Worm (Caenorhabditis elegans) whole organism, L1 larva: ENCODE measurements around the gene lact-4.

Source experiments
- F16B12.6 ChIP-seq: fragments of 150-350 bp; optimal IDR thresholded peaks from 2 replicates; lab custom pipeline; 2014; ENCODE audit warnings: missing biosample characterization, missing genetic modification characterization
- alr-1 ChIP-seq: fragments of 200-800 bp; sonication (Bioruptor generic); optimal IDR thresholded peaks from 2 replicates; lab custom pipeline; 2018; ENCODE audit warnings: borderline replicate concordance, mild to moderate bottlenecking, missing genetic modification characterization, missing compliant biosample characterization
- aly-2 ChIP-seq: fragments of 150-350 bp; optimal IDR thresholded peaks from 2 replicates; lab custom pipeline; 2014; ENCODE audit warnings: missing biosample characterization, missing genetic modification characterization
- blmp-1 ChIP-seq: fragments of 150-350 bp; optimal IDR thresholded peaks from 2 replicates; lab custom pipeline; 2014; ENCODE audit warnings: missing biosample characterization, missing genetic modification characterization
- ceh-88 ChIP-seq: fragments of 200-800 bp; sonication (Bioruptor generic); IDR thresholded peaks from 2 replicates; pipeline ENCODE4 v1.3.6; 2022; ENCODE audit warnings: missing genetic modification characterization, missing compliant biosample characterization
- ceh-90 ChIP-seq: sonication (generic microtip); optimal IDR thresholded peaks from 2 replicates; lab custom pipeline; 2016; ENCODE audit warnings: missing genetic modification characterization, missing compliant biosample characterization
- dpl-1 ChIP-seq, 3 experiments: fragments of 150-350 bp in 2 of 3; sonication (generic microtip) in 1 of 3; optimal IDR thresholded peaks; 2 replicates each; lab custom pipeline; 2014 to 2017; ENCODE audit warnings: missing biosample characterization in 3 of 3, missing genetic modification characterization in 3 of 3, missing genetic modification reagents in 3 of 3
- efl-1 ChIP-seq, 4 experiments: fragments of 150-350 bp; optimal IDR thresholded peaks in 3 of 4; peaks in 1 of 4; 1 replicate in 1 of 4; 2 replicates in 3 of 4; lab custom pipeline; 2014; ENCODE audit warnings: missing biosample characterization in 2 of 4, missing genetic modification characterization in 2 of 4, missing genetic modification reagents in 2 of 4
- egl-13 ChIP-seq: sonication (generic microtip); optimal IDR thresholded peaks from 2 replicates; lab custom pipeline; 2016; ENCODE audit warnings: missing genotype, missing genetic modification reagents, missing genetic modification characterization, missing compliant biosample characterization
- egl-27 ChIP-seq, 2 experiments: fragments of 150-350 bp in 1 of 2; sonication (generic microtip); optimal IDR thresholded peaks; 3 replicates each; lab custom pipeline; 2017 to 2018; ENCODE audit warnings: missing biosample characterization in 2 of 2, missing genetic modification characterization in 2 of 2, missing genetic modification reagents in 2 of 2
- elt-2 ChIP-seq: sonication (generic microtip); optimal IDR thresholded peaks from 2 replicates; lab custom pipeline; 2016; ENCODE audit warnings: missing genetic modification characterization, mild to moderate bottlenecking, inconsistent platforms, missing compliant biosample characterization, missing genetic modification reagents
- elt-3 ChIP-seq, 6 experiments: fragments of 150-350 bp in 1 of 6; sonication (generic microtip); optimal IDR thresholded peaks; 2 replicates each; lab custom pipeline; 2017 to 2018; ENCODE audit warnings: missing biosample characterization in 6 of 6, missing genetic modification characterization in 6 of 6, inconsistent platforms in 1 of 6
- fkh-10 ChIP-seq: sonication (generic microtip); optimal IDR thresholded peaks from 2 replicates; lab custom pipeline; 2017; ENCODE audit warnings: missing biosample characterization, missing genetic modification reagents, missing genetic modification characterization
- fkh-4 ChIP-seq: sonication (generic microtip); optimal IDR thresholded peaks from 2 replicates; lab custom pipeline; 2016; ENCODE audit warnings: missing compliant biosample characterization, missing genetic modification characterization, borderline replicate concordance
- fos-1 ChIP-seq: fragments of 150-350 bp; optimal IDR thresholded peaks from 2 replicates; lab custom pipeline; 2014; ENCODE audit warnings: missing biosample characterization, missing genetic modification characterization
- lin-14 ChIP-seq: fragments of 200-800 bp; sonication (Bioruptor generic); optimal IDR thresholded peaks from 2 replicates; lab custom pipeline; 2018; ENCODE audit warnings: mild to moderate bottlenecking, missing genetic modification characterization, moderate library complexity, missing compliant biosample characterization
- lin-35 ChIP-seq, 2 experiments: fragments of 150-350 bp; optimal IDR thresholded peaks; 2 replicates each; lab custom pipeline; 2014; ENCODE audit warnings: missing biosample characterization in 2 of 2, missing genetic modification characterization in 2 of 2, missing genetic modification reagents in 2 of 2
- lir-3 ChIP-seq: sonication (generic microtip); optimal IDR thresholded peaks from 2 replicates; lab custom pipeline; 2016; ENCODE audit warnings: mild to moderate bottlenecking, missing genetic modification characterization, moderate library complexity, missing compliant biosample characterization; ENCODE audit not compliant: poor library complexity
- lsy-2 ChIP-seq, 2 experiments: fragments of 150-350 bp; optimal IDR thresholded peaks; 2 replicates each; lab custom pipeline; 2014; ENCODE audit warnings: missing biosample characterization in 2 of 2, missing genetic modification characterization in 2 of 2
- mab-9 ChIP-seq: fragments of 200-800 bp; sonication (Bioruptor generic); IDR thresholded peaks from 2 replicates; pipeline ENCODE4 v1.3.6; 2022; ENCODE audit warnings: missing genetic modification reagents, missing genetic modification characterization, missing compliant biosample characterization
- mef-2 ChIP-seq: fragments of 150-350 bp; optimal IDR thresholded peaks from 2 replicates; lab custom pipeline; 2014; ENCODE audit warnings: missing biosample characterization, missing genetic modification characterization
- mep-1 ChIP-seq: fragments of 150-350 bp; optimal IDR thresholded peaks from 2 replicates; lab custom pipeline; 2014; ENCODE audit warnings: missing biosample characterization, missing genetic modification characterization
- nhr-11 ChIP-seq: fragments of 150-350 bp; optimal IDR thresholded peaks from 2 replicates; lab custom pipeline; 2014; ENCODE audit warnings: missing biosample characterization, missing genetic modification characterization
- nhr-12 ChIP-seq: sonication (generic microtip); optimal IDR thresholded peaks from 2 replicates; lab custom pipeline; 2017; ENCODE audit warnings: missing biosample characterization, missing genetic modification characterization
- nhr-47 ChIP-seq: sonication (generic microtip); optimal IDR thresholded peaks from 2 replicates; lab custom pipeline; 2016; ENCODE audit warnings: mild to moderate bottlenecking, missing genetic modification characterization, moderate library complexity, missing compliant biosample characterization
- nhr-85 ChIP-seq: sonication (generic microtip); peaks from one replicate; lab custom pipeline; 2016; ENCODE audit warnings: missing genetic modification characterization, inconsistent platforms, missing compliant biosample characterization
- pax-3 ChIP-seq: fragments of 200-800 bp; sonication (Bioruptor generic); optimal IDR thresholded peaks from 2 replicates; lab custom pipeline; 2018; ENCODE audit warnings: mild to moderate bottlenecking, missing genetic modification characterization, moderate library complexity, missing compliant biosample characterization
- pqm-1 ChIP-seq: sonication (generic microtip); optimal IDR thresholded peaks from 3 replicates; lab custom pipeline; 2017; ENCODE audit warnings: missing biosample characterization, missing genetic modification characterization
- rnt-1 ChIP-seq: sonication (generic microtip); optimal IDR thresholded peaks from 2 replicates; lab custom pipeline; 2016; ENCODE audit warnings: mild to moderate bottlenecking, missing genetic modification characterization, moderate library complexity, missing compliant biosample characterization
- snu-23 ChIP-seq: sonication (generic microtip); optimal IDR thresholded peaks from 2 replicates; lab custom pipeline; 2016; ENCODE audit warnings: missing genetic modification characterization, missing compliant biosample characterization
- swsn-7 ChIP-seq: sonication (generic microtip); optimal IDR thresholded peaks from 2 replicates; lab custom pipeline; 2016; ENCODE audit warnings: missing genetic modification characterization, missing compliant biosample characterization
- tbx-2 ChIP-seq: sonication (generic microtip); optimal IDR thresholded peaks from 2 replicates; lab custom pipeline; 2016; ENCODE audit warnings: missing genetic modification characterization, missing compliant biosample characterization
- unc-86 ChIP-seq: sonication (generic microtip); optimal IDR thresholded peaks from 2 replicates; lab custom pipeline; 2016; ENCODE audit warnings: missing genetic modification characterization, missing compliant biosample characterization
- xbp-1 ChIP-seq: sonication (generic microtip); optimal IDR thresholded peaks from 2 replicates; lab custom pipeline; 2016; ENCODE audit warnings: missing genetic modification characterization, missing compliant biosample characterization
- ztf-11 ChIP-seq, 2 experiments: sonication (generic microtip); optimal IDR thresholded peaks; 2 replicates each; lab custom pipeline; 2016 to 2017; ENCODE audit warnings: missing genetic modification characterization in 2 of 2, missing biosample characterization in 1 of 2, missing compliant biosample characterization in 1 of 2

Gene lact-4

DNA sequence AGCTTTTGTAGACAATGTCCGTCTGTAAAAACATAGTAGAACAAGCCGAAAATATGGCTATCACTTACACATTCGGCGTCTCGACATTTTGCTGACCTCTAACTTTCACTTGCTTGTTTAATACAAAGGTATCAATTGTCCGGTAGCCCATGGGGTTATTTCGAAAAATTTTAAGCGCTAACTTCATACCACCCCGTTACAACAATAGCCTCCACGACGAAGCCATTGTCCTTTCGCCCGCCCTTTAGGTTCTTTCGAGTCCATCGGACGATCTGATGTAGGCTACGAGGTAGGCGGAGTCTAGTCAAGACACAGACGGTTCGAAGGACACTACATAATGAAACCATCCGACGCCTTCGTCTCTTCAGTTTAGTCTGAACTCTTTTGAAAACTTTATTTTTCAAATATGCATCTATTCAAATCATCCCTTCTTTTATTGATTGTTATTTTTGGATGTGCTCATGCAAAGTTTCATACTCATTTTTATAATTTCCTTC is 41.4 kb downstream of the lact-4 start, which contains the start of gene lips-10:
Gene lips-10 (plus strand): TSS at position 378 of the 497 bp plus-strand sequence.
- peak in 1 of 6 experiments; percentile 22 for TF ChIP-seq elt-3 (tag; optimal IDR thresholded peaks at IDR 0.05; lab: Kevin White, UChicago)
- no peak for TF ChIP-seq alr-1
- peak; percentile 49 for TF ChIP-seq blmp-1 (tag; lab: Kevin White, UChicago)
- peak; percentile 71 for TF ChIP-seq nhr-85 (tag; lab: Kevin White, UChicago)
- no peak for TF ChIP-seq F16B12.6 (tag; lab: Kevin White, UChicago)
- no peak for TF ChIP-seq ceh-90 (tag; lab: Kevin White, UChicago)
- TF ChIP-seq aly-2 (tag; lab: Kevin White, UChicago) = no peak
- TF ChIP-seq ceh-88 (GFP tag; lab: Robert Waterston, UW) = no peak
- TF ChIP-seq pqm-1 = no peak
- no peak for TF ChIP-seq lir-3 (tag; lab: Kevin White, UChicago)

DNA sequence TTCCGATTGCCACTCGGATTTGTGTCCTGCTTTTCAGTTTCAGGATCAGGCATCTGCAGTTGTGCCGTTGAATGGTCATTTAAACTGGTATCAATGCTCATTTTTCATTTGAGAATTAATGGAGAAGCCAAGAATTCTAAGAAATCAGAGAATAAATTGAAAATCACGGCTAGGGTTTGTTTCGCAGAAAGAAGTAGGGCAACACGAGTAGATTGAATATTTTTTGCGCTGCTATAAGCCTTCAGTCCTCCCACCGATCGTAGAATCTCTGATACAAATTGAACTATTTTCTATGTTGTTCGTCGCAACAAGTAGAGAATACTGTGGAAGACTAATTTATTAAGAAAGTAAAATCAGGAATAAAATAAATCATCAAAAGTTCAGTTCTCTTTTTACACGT is 43.2 kb downstream of the lact-4 start, which contains the start of gene acp-3:
Gene acp-3 (minus strand): TSS at position 101 of the 400 bp plus-strand sequence.
- TF ChIP-seq elt-2 = no peak
- TF ChIP-seq efl-1 (optimal IDR thresholded peaks at IDR 0.05; lab: Kevin White, UChicago) = no peak
- peak in 1 of 2 experiments; percentile 45 for TF ChIP-seq efl-1 (GFP tag; optimal IDR thresholded peaks at IDR 0.05 in 1 of 2; lab: Kevin White, UChicago)
- TF ChIP-seq, all 84 proteins: peak for 1

DNA sequence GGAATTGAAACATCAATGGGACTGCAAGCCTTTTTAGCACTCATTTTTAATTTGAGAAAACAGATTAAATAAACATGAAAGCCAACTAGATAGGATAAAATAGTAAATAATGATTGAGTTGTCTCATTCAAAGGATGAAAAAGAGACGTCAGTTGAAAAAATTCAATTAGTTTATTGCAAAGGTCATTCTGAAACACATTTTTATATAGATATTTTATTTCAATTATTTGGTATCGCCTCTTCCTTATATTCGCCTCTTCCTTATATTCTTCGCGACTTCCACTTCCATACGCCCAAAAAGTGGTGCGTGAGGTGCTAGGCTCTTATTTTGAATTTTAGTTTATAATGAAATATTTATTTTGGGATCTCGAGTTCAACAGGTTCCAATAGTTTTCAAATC is 45.3 kb downstream of the lact-4 start, which contains the start of gene acp-4:
Gene acp-4 (minus strand): TSS at position 101 of the 400 bp plus-strand sequence.
- TF ChIP-seq F16B12.6 (tag; lab: Kevin White, UChicago) (no peak), xbp-1 (tag; lab: Kevin White, UChicago) (no peak), fos-1 (tag; lab: Kevin White, UChicago) (no peak), efl-1 (optimal IDR thresholded peaks at IDR 0.05; lab: Kevin White, UChicago) (no peak), efl-1 (GFP tag; optimal IDR thresholded peaks at IDR 0.05 in 1 of 2; lab: Kevin White, UChicago) (no peak), fkh-10 (GFP tag; lab: Kevin White, UChicago) (no peak), elt-2 (no peak), pax-3 (tag; lab: Kevin White, UChicago) (no peak), egl-27 (tag; optimal IDR thresholded peaks at IDR 0.05; lab: Kevin White, UChicago) (no peak), fkh-4 (no peak), egl-13 (tag; lab: Kevin White, UChicago) (no peak), rnt-1 (tag; lab: Kevin White, UChicago) (no peak), tbx-2 (no peak), lin-35 (GFP tag; optimal IDR thresholded peaks at IDR 0.05; lab: Kevin White, UChicago) (no peak), ztf-11 (tag; optimal IDR thresholded peaks at IDR 0.05; lab: Kevin White, UChicago) (no peak), mab-9 (GFP tag; lab: Robert Waterston, UW) (no peak), snu-23 (no peak)

DNA sequence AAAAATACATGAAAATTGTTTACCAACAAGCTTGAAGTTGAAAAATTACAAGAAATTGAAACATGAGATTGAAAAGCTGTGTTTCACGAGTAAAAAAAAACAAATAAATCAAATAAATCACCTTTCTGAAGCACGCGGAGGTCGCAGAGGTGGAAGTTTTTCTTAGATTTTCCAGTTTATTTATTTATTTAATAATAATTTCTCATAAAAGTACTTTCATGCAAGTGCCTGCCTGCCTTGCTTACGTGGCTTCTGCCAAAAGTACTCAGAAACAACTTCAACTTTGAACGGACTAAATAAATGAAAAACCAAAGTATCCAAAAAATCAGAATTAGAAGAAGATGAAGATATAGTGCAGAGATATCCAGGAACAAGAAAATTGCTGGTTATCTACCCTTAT is 48.3 kb downstream of the lact-4 start, which contains the start of gene acp-2:
Gene acp-2 (minus strand): TSS at position 101 of the 400 bp plus-strand sequence.
- TF ChIP-seq ztf-11 (tag; optimal IDR thresholded peaks at IDR 0.05; lab: Kevin White, UChicago) = no peak
- no peak for TF ChIP-seq ceh-90 (tag; lab: Kevin White, UChicago)
- TF ChIP-seq swsn-7 (tag; lab: Kevin White, UChicago) = no peak
- no peak for TF ChIP-seq egl-13 (tag; lab: Kevin White, UChicago)
- no peak for TF ChIP-seq nhr-47
- no peak for TF ChIP-seq mep-1 (tag; lab: Kevin White, UChicago)
- TF ChIP-seq aly-2 (tag; lab: Kevin White, UChicago) = no peak
- TF ChIP-seq elt-3 (tag; optimal IDR thresholded peaks at IDR 0.05; lab: Kevin White, UChicago) = no peak
- TF ChIP-seq mef-2 (tag; lab: Kevin White, UChicago) = no peak
- TF ChIP-seq, all 84 proteins: peak for 0

DNA sequence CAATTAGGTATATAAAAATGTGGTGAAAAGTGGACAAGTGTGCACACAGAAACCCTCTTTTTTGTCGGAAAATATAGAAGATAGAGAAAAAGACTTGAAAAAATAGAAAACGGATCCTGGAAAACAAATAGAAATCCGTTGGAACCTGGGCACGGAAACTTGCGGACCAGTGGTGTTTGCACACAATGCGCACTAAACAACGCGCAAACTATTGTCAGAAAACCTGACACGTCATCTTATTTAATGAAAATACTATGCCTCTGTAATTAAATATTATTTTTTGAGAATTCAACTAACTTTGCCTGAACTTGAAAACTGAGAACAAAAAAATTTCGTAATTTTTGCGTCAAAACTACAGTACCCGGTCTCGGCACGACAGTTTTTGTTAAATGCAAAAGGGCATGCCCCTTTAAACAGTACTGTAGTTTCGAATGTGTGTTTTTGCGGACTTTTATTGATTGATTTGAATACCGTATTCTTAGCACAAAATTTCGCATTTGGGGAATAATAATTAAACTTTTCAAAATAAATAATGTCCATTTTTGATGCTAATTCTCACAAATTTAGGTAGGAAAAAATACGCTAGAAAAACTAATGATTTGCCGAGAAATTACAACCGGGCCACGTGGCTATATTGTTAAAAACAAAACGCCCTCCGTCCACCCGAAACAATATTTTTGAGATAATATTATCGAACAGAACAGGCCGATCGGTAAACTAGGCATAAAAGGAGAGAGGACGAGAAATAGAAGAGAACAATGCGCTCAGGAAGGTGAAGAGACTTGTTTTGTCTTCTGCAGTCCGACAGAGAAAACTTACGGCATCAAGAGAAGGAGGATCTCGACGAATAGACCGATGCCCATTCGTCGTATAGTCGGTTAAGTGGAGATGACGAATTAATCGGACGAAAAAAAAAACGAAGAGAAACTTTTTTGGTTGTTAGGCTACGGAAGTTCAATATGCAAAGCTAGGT is 51.0 kb downstream of the lact-4 start:
- TF ChIP-seq blmp-1 (tag; lab: Kevin White, UChicago) (peak; percentile 79), F16B12.6 (tag; lab: Kevin White, UChicago) (peak; percentile 84), mep-1 (tag; lab: Kevin White, UChicago) (peak; percentile 68), lin-14 (peak; percentile 47), dpl-1 (GFP tag; optimal IDR thresholded peaks at IDR 0.05; lab: Kevin White, UChicago) (peak in 2 of 3 experiments; percentile 20 to 42), nhr-12 (tag; lab: Kevin White, UChicago) (no peak), rnt-1 (tag; lab: Kevin White, UChicago) (no peak), unc-86 (tag; lab: Kevin White, UChicago) (no peak), lin-35 (GFP tag; optimal IDR thresholded peaks at IDR 0.05; lab: Kevin White, UChicago) (peak; percentile 23 to 35), efl-1 (optimal IDR thresholded peaks at IDR 0.05; lab: Kevin White, UChicago) (peak; percentile 12 to 40), efl-1 (GFP tag; optimal IDR thresholded peaks at IDR 0.05 in 1 of 2; lab: Kevin White, UChicago) (peak in 1 of 2 experiments; percentile 26), nhr-85 (tag; lab: Kevin White, UChicago) (peak; percentile 59), snu-23 (peak; percentile 36), xbp-1 (tag; lab: Kevin White, UChicago) (peak; percentile 38), egl-13 (tag; lab: Kevin White, UChicago) (no peak), nhr-11 (tag; lab: Kevin White, UChicago) (no peak), lsy-2 (tag; optimal IDR thresholded peaks at IDR 0.05; lab: Kevin White, UChicago) (peak in 1 of 2 experiments; percentile 41)
